Worm (Caenorhabditis elegans): Measurements from ENCODE around the gene cdc-50.B.

- TF ChIP-seq C08G9.2 (tag; optimal IDR thresholded peaks at IDR 0.05), result no peak
- no peak for TF ChIP-seq pros-1 (tag; optimal IDR thresholded peaks at IDR 0.05)
- TF ChIP-seq pqm-1 (tag; optimal IDR thresholded peaks at IDR 0.05), result no peak
- TF ChIP-seq ets-4 (tag; optimal IDR thresholded peaks at IDR 0.05), result no peak
- TF ChIP-seq lim-6 (tag; optimal IDR thresholded peaks at IDR 0.05), result no peak
- TF ChIP-seq che-1 (tag; optimal IDR thresholded peaks at IDR 0.05), result no peak
- no peak for TF ChIP-seq tbx-2 (tag; optimal IDR thresholded peaks at IDR 0.05)
- no peak for TF ChIP-seq npax-4 (tag; optimal IDR thresholded peaks at IDR 0.05)
Observed at ce11 chrIV:8754146-8754545, 10.5 kb upstream of the cdc-50.B start.
